Fruit fly (Drosophila melanogaster) whole organism, prepupa: Measurements from ENCODE around the gene me31B.

Experiments used
- Blimp-1 ChIP-seq: fragments of 200-800 bp; sonication (Bioruptor generic); optimal IDR thresholded peaks from 3 replicates; lab custom pipeline; 2017; ENCODE audit warnings: missing biosample characterization, missing genetic modification characterization, mild to moderate bottlenecking, moderate library complexity, missing genetic modification reagents
- CG10669 ChIP-seq: fragments of 200-800 bp; sonication (Bioruptor generic); optimal IDR thresholded peaks from 3 replicates; lab custom pipeline; 2018; ENCODE audit warnings: missing biosample characterization, mild to moderate bottlenecking, missing genetic modification characterization, moderate library complexity
- CG11762 ChIP-seq: fragments of 200-800 bp; sonication (Bioruptor generic); optimal IDR thresholded peaks from 3 replicates; lab custom pipeline; 2016; ENCODE audit warnings: missing biosample characterization, missing genetic modification characterization; ENCODE audit not compliant: insufficient read depth
- CG15336 ChIP-seq: fragments of 200-800 bp; sonication (Bioruptor generic); IDR thresholded peaks from 2 replicates; pipeline ENCODE4 v1.3.6; 2022; ENCODE audit warnings: missing biosample characterization, missing genetic modification characterization
- CG1621 ChIP-seq: fragments of 200-800 bp; sonication (Bioruptor generic); optimal IDR thresholded peaks from 3 replicates; lab custom pipeline; 2018; ENCODE audit warnings: missing biosample characterization, mild to moderate bottlenecking, missing genetic modification characterization
- CG16779 ChIP-seq: fragments of 200-800 bp; sonication (Bioruptor generic); optimal IDR thresholded peaks from 3 replicates; lab custom pipeline; 2017; ENCODE audit warnings: missing biosample characterization, mild to moderate bottlenecking, missing genetic modification characterization
- CG31627 ChIP-seq: fragments of 200-800 bp; sonication (Bioruptor generic); optimal IDR thresholded peaks from 3 replicates; lab custom pipeline; 2016; ENCODE audit warnings: missing biosample characterization, missing genetic modification characterization
- CG32006 ChIP-seq: fragments of 200-800 bp; sonication (Bioruptor generic); optimal IDR thresholded peaks from 3 replicates; lab custom pipeline; 2017; ENCODE audit warnings: missing biosample characterization, mild to moderate bottlenecking, missing genetic modification characterization
- CG34406 ChIP-seq: fragments of 200-800 bp; sonication (Bioruptor generic); optimal IDR thresholded peaks from 3 replicates; lab custom pipeline; 2016; ENCODE audit warnings: missing biosample characterization, missing genetic modification characterization
- CG3919 ChIP-seq: fragments of 200-800 bp; sonication (Bioruptor generic); optimal IDR thresholded peaks from 3 replicates; lab custom pipeline; 2016; ENCODE audit warnings: missing biosample characterization, missing genetic modification characterization
- CG6792 ChIP-seq: fragments of 200-800 bp; sonication (Bioruptor generic); optimal IDR thresholded peaks from 3 replicates; lab custom pipeline; 2016; ENCODE audit warnings: missing biosample characterization, missing genetic modification characterization
- CG8119 ChIP-seq: fragments of 200-800 bp; sonication (Bioruptor generic); IDR thresholded peaks from 3 replicates; pipeline ENCODE4 v1.3.6; 2022; ENCODE audit warnings: missing biosample characterization, missing genetic modification characterization
- CG9139 ChIP-seq: fragments of 200-800 bp; sonication (Bioruptor generic); optimal IDR thresholded peaks from 3 replicates; lab custom pipeline; 2017; ENCODE audit warnings: missing biosample characterization, mild to moderate bottlenecking, missing genetic modification characterization
- Eip78C ChIP-seq: fragments of 200-800 bp; sonication (Bioruptor generic); peaks from one replicate; lab custom pipeline; 2016; ENCODE audit warnings: missing biosample characterization, missing genetic modification characterization
- Eip93F ChIP-seq: fragments of 200-800 bp; sonication (Bioruptor generic); optimal IDR thresholded peaks from 2 replicates; lab custom pipeline; 2016; ENCODE audit warnings: missing biosample characterization, mild to moderate bottlenecking, missing genetic modification characterization
- Hr39 ChIP-seq: fragments of 200-800 bp; sonication (Bioruptor generic); optimal IDR thresholded peaks from 2 replicates; lab custom pipeline; 2016; ENCODE audit warnings: missing biosample characterization, missing genetic modification characterization
- Hr4 ChIP-seq: fragments of 200-800 bp; sonication (Bioruptor generic); optimal IDR thresholded peaks from 3 replicates; lab custom pipeline; 2016; ENCODE audit warnings: missing biosample characterization, missing genetic modification characterization
- Lpt ChIP-seq: fragments of 200-800 bp; sonication (Bioruptor generic); optimal IDR thresholded peaks from 3 replicates; lab custom pipeline; 2016; ENCODE audit warnings: missing biosample characterization, missing genetic modification characterization
- Met ChIP-seq: fragments of 200-800 bp; sonication (Bioruptor generic); optimal IDR thresholded peaks from 3 replicates; lab custom pipeline; 2016; ENCODE audit warnings: missing biosample characterization, missing genetic modification characterization
- OdsH ChIP-seq: fragments of 200-800 bp; sonication (Bioruptor generic); optimal IDR thresholded peaks from 3 replicates; lab custom pipeline; 2016; ENCODE audit warnings: missing biosample characterization, missing genetic modification characterization
- Sox102F ChIP-seq: fragments of 200-800 bp; sonication (Bioruptor generic); optimal IDR thresholded peaks from 2 replicates; lab custom pipeline; 2016; ENCODE audit warnings: missing biosample characterization, mild to moderate bottlenecking, missing genetic modification characterization
- Sox14 ChIP-seq: fragments of 200-800 bp; sonication (Bioruptor generic); optimal IDR thresholded peaks from 3 replicates; lab custom pipeline; 2016; ENCODE audit warnings: missing biosample characterization, missing genetic modification characterization
- Sox15 ChIP-seq: fragments of 200-800 bp; sonication (Bioruptor generic); optimal IDR thresholded peaks from 3 replicates; lab custom pipeline; 2016; ENCODE audit warnings: missing biosample characterization, missing genetic modification characterization
- achi ChIP-seq: fragments of 200-800 bp; sonication (Bioruptor generic); optimal IDR thresholded peaks from 3 replicates; lab custom pipeline; 2016; ENCODE audit warnings: missing biosample characterization, missing genetic modification characterization
- dsx ChIP-seq: fragments of 200-800 bp; optimal IDR thresholded peaks from 3 replicates; lab custom pipeline; 2019; ENCODE audit warnings: missing biosample characterization, mild to moderate bottlenecking, missing genetic modification characterization, moderate library complexity; ENCODE audit not compliant: poor library complexity, severe bottlenecking
- eg ChIP-seq: fragments of 200-800 bp; sonication (Bioruptor generic); IDR thresholded peaks from 3 replicates; pipeline ENCODE4 v1.3.6; 2022; ENCODE audit warnings: missing biosample characterization, missing genetic modification characterization
- esn ChIP-seq: fragments of 200-800 bp; sonication (Bioruptor generic); optimal IDR thresholded peaks from 2 replicates; lab custom pipeline; 2016; ENCODE audit warnings: missing biosample characterization, mild to moderate bottlenecking, missing genetic modification characterization, moderate library complexity
- fkh ChIP-seq: fragments of 200-800 bp; sonication (Bioruptor generic); optimal IDR thresholded peaks from 3 replicates; lab custom pipeline; 2017; ENCODE audit warnings: missing biosample characterization, mild to moderate bottlenecking, missing genetic modification characterization, moderate library complexity
- lz ChIP-seq: fragments of 200-800 bp; sonication (Bioruptor generic); optimal IDR thresholded peaks from 3 replicates; lab custom pipeline; 2016; ENCODE audit warnings: missing biosample characterization, missing genetic modification characterization
- pdm3 ChIP-seq: fragments of 200-800 bp; sonication (Bioruptor generic); optimal IDR thresholded peaks from 3 replicates; lab custom pipeline; 2016; ENCODE audit warnings: missing biosample characterization, missing genetic modification characterization
- spab ChIP-seq: fragments of 200-800 bp; sonication (Bioruptor generic); optimal IDR thresholded peaks from 2 replicates; lab custom pipeline; 2017; ENCODE audit warnings: missing biosample characterization, mild to moderate bottlenecking, missing genetic modification characterization, missing genetic modification reagents
- ss ChIP-seq, 2 experiments: fragments of 200-800 bp; sonication (Bioruptor generic); optimal IDR thresholded peaks; 2 replicates in 1 of 2; 3 replicates in 1 of 2; lab custom pipeline; 2017 to 2018; ENCODE audit warnings: mild to moderate bottlenecking in 2 of 2, missing biosample characterization in 2 of 2, missing genetic modification characterization in 2 of 2, moderate library complexity in 1 of 2
- svp ChIP-seq: fragments of 200-800 bp; sonication (Bioruptor generic); peaks from one replicate; lab custom pipeline; 2016; ENCODE audit warnings: missing biosample characterization, missing genetic modification characterization
- topi ChIP-seq: fragments of 200-800 bp; sonication (Bioruptor generic); optimal IDR thresholded peaks from 3 replicates; lab custom pipeline; 2016; ENCODE audit warnings: missing biosample characterization, missing genetic modification characterization
- vri ChIP-seq: fragments of 200-800 bp; sonication (Bioruptor generic); optimal IDR thresholded peaks from 3 replicates; lab custom pipeline; 2016; ENCODE audit warnings: missing biosample characterization, mild to moderate bottlenecking, missing genetic modification characterization

The me31B gene

DNA sequence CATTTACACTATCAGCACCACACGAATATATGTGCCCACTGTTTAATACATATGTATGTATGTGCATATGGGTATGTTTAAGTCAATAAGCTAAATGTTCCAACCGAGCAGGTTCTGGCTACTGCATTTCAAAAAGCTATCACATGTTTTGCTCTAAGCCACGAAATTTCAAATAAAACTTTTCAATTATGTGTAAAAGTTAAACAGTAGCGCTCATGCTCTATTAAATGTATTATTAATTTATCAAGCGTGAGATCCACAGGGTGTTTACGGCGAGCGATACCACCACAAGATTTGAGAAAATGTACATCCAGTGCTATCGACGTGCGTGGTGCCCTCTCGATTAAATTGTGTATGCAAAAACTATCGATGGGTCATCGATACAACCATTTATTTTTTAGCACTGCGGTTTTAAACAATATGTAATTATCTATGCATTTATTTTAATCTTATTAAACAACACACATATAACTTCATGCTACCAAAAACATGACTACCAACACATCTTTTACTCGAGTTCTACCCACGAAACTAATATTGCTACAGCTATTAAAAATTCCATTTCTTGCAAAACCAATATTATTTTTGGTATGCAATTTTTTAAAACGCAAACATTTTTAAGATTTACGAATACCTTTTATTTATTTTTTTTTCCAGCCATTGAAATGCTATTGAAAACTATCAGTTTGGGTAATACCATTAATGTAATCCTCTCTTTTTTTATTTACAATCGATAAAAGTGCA lies 21.8 kb downstream of the me31B start, which contains the start of gene Pten (continued):
- TF ChIP-seq CG11762 (GFP tag; lab: Kevin White, UChicago) (no peak), OdsH (GFP tag; lab: Kevin White, UChicago) (peak; percentile 62), Hr39 (no peak), CG34406 (no peak), topi (GFP tag; lab: Kevin White, UChicago) (peak; percentile 68), CG15336 (GFP tag; lab: Robert Waterston, UW) (peak; percentile 72), CG31627 (peak; percentile 56), spab (GFP tag; lab: Kevin White, UChicago) (no peak), CG6792 (GFP tag; lab: Kevin White, UChicago) (peak; percentile 16), vri (GFP tag; lab: Kevin White, UChicago) (no peak), pdm3 (GFP tag; lab: Kevin White, UChicago) (no peak), svp (GFP tag; lab: Kevin White, UChicago) (no peak), lz (GFP tag; lab: Kevin White, UChicago) (peak; percentile 69), Blimp-1 (no peak), ss (GFP tag; optimal IDR thresholded peaks at IDR 0.05; lab: Kevin White, UChicago) (peak in 1 of 2 experiments; percentile 3), CG3919 (no peak), CG8119 (no peak), CG16779 (tag; lab: Kevin White, UChicago) (no peak), esn (GFP tag; lab: Kevin White, UChicago) (peak; percentile 67), CG1621 (tag; lab: Kevin White, UChicago) (no peak), Hr4 (GFP tag; lab: Kevin White, UChicago) (peak; percentile 80), dsx (no peak), Met (GFP tag; lab: Kevin White, UChicago) (peak; percentile 71), achi (GFP tag; lab: Kevin White, UChicago) (no peak), eg (GFP tag; lab: Robert Waterston, UW) (no peak)
- TF ChIP-seq, all 60 proteins: peak for 24

DNA sequence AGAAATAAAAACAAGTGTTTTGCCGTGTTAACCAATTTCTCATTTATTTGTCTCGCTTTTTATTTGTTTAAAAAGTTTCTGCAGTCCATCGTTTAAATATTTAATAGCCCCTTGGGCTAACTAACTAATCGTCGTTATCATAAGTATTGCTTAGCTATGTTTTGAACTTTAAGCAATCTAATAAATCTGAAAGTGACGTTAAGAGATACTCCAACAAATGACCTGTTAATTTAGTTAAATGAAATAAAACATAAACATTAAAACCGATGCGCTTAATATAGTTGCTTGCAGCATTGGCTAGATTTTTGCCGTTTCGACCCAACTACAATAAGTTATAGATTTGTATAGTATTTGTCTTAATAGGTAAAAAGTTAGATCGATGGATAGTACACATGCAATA lies 22.6 kb downstream of the me31B start:
- no peak for TF ChIP-seq CG31627
- no peak for TF ChIP-seq CG15336 (GFP tag; lab: Robert Waterston, UW)
- no peak for TF ChIP-seq esn (GFP tag; lab: Kevin White, UChicago)
- no peak for TF ChIP-seq OdsH (GFP tag; lab: Kevin White, UChicago)
- no peak for TF ChIP-seq CG32006 (GFP tag; lab: Kevin White, UChicago)
- no peak for TF ChIP-seq CG16779 (tag; lab: Kevin White, UChicago)
- TF ChIP-seq pdm3 (GFP tag; lab: Kevin White, UChicago) = no peak
- TF ChIP-seq Eip78C = no peak
- TF ChIP-seq Sox102F (GFP tag; lab: Kevin White, UChicago) = no peak
- TF ChIP-seq CG10669 = no peak
- TF ChIP-seq Sox14 (GFP tag; lab: Kevin White, UChicago) = no peak
- TF ChIP-seq eg (GFP tag; lab: Robert Waterston, UW) = no peak

DNA sequence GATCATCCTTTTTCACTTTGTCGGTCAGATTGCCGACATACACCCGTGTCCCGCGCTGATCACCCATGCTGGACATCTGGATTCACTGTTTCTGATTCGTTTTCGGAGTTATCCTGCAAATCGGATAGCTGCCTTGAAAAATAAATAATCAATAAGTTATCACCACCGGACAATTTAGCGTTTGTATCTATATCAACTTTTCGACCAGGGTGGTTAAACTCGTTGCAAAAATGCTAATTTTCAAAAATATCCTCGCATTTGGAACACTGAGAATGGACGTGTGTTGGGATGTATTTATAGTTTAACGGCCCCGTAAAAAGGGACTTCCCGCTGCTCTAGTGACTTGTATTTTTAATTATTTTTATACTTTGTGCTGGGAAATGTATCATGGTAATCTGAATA lies 24.2 kb downstream of the me31B start, which contains the start of gene Rsf1:
TSS of gene Rsf1 (minus strand) at position 212 of the 402 bp plus-strand sequence.
- TF ChIP-seq CG9139 (GFP tag; lab: Kevin White, UChicago) (no peak), Eip78C (peak; percentile 18)

DNA sequence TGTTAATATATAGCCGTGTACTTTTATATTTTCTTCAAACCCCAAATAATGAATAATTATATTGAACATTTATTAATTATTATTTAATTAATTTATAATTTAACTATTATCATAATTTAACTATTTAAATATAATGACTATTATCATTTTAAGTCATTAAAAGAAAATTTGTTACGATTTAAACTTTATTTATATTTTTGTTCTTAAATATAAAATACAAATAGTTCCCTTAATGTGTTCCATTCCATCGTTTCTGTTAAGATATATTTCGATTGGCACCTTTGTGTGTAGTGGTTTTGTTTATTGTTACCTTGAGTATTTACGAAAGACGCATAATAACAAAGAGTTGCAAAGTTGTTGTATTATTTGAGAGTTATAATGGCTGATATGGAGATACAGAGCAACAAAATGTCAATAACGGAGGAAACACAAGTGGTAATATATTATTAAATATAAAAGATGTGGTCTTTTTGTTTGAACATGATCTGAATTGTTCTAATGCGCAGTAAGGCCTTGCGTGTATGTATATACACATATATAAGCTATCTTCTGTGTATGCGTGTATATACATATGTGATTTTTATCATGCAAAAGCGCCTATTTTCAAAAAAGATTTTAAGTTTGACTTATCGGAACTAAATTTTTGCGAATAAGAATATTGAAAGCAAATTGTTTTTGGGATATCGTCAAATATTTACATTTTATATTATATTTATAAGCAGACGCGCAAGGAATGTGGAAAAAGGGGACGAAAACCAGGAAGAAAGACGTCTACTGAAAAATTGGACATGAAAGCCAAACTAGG lies 24.9 kb downstream of the me31B start, which contains the start of gene REPTOR-BP:
TSS of gene REPTOR-BP (plus strand) at position 296 of the 805 bp plus-strand sequence.
- TF ChIP-seq Eip93F (GFP tag; lab: Kevin White, UChicago) = peak; percentile 31
- peak; percentile 43 for TF ChIP-seq Eip78C
- TF ChIP-seq Sox15 (GFP tag; lab: Kevin White, UChicago) = no peak
- TF ChIP-seq Lpt (GFP tag; lab: Kevin White, UChicago) = no peak
- peak; percentile 64 for TF ChIP-seq fkh (GFP tag; lab: Kevin White, UChicago)
